Worm (Caenorhabditis elegans) whole organism, L3 larva: Measurements from ENCODE around the gene baf-1.

ENCODE experiments used
- R02D3.7 ChIP-seq: fragments of 150-350 bp; optimal IDR thresholded peaks from 2 replicates; lab custom pipeline; 2014; ENCODE audit warnings: missing biosample characterization, missing genetic modification characterization
- ZK546.5 ChIP-seq: sonication (generic microtip); optimal IDR thresholded peaks from 2 replicates; lab custom pipeline; 2017; ENCODE audit warnings: missing biosample characterization, missing genetic modification characterization
- aly-2 ChIP-seq: fragments of 150-350 bp; optimal IDR thresholded peaks from 2 replicates; lab custom pipeline; 2014; ENCODE audit warnings: missing biosample characterization, missing genetic modification characterization
- ama-1 ChIP-seq: fragments of 150-350 bp; optimal IDR thresholded peaks from 2 replicates; lab custom pipeline; 2018
- ceh-16 ChIP-seq: sonication (generic microtip); optimal IDR thresholded peaks from 2 replicates; lab custom pipeline; 2017; ENCODE audit warnings: missing biosample characterization, missing genetic modification characterization
- ceh-28 ChIP-seq: fragments of 150-350 bp; optimal IDR thresholded peaks from 2 replicates; lab custom pipeline; 2014; ENCODE audit warnings: missing biosample characterization, missing genetic modification reagents, missing genetic modification characterization
- ceh-82 ChIP-seq: fragments of 150-350 bp; optimal IDR thresholded peaks from 2 replicates; lab custom pipeline; 2014; ENCODE audit warnings: missing biosample characterization, missing genetic modification characterization
- ceh-9 ChIP-seq: sonication (generic microtip); optimal IDR thresholded peaks from 2 replicates; lab custom pipeline; 2018; ENCODE audit warnings: missing biosample characterization, missing genetic modification characterization
- daf-12 ChIP-seq: fragments of 150-350 bp; optimal IDR thresholded peaks from 2 replicates; lab custom pipeline; 2014; ENCODE audit warnings: missing biosample characterization, missing genetic modification reagents, missing genetic modification characterization
- egl-27 ChIP-seq: sonication (generic microtip); optimal IDR thresholded peaks from 4 replicates; lab custom pipeline; 2017; ENCODE audit warnings: missing biosample characterization, missing genetic modification reagents, missing genetic modification characterization
- egl-5 ChIP-seq: fragments of 150-350 bp; optimal IDR thresholded peaks from 2 replicates; lab custom pipeline; 2017; ENCODE audit warnings: missing biosample characterization, missing genetic modification reagents, missing genetic modification characterization, inconsistent platforms
- elt-1 ChIP-seq: fragments of 150-350 bp; optimal IDR thresholded peaks from 2 replicates; lab custom pipeline; 2014; ENCODE audit warnings: missing biosample characterization, missing genetic modification characterization
- elt-2 ChIP-seq: sonication (generic microtip); optimal IDR thresholded peaks from 2 replicates; lab custom pipeline; 2016; ENCODE audit warnings: missing genetic modification reagents, mild to moderate bottlenecking, missing genetic modification characterization, missing compliant biosample characterization
- elt-3 ChIP-seq, 3 experiments: fragments of 150-350 bp in 1 of 3; sonication (generic microtip) in 2 of 3; optimal IDR thresholded peaks; 2 replicates in 2 of 3; 4 replicates in 1 of 3; lab custom pipeline; 2014 to 2017; ENCODE audit warnings: missing biosample characterization in 3 of 3, missing genetic modification characterization in 3 of 3
- eor-1 ChIP-seq, 2 experiments: fragments of 150-350 bp; optimal IDR thresholded peaks; 2 replicates each; lab custom pipeline; 2014 to 2018; ENCODE audit warnings: missing biosample characterization in 2 of 2, missing genetic modification characterization in 2 of 2
- fkh-10 ChIP-seq: sonication (generic microtip); optimal IDR thresholded peaks from 2 replicates; lab custom pipeline; 2017; ENCODE audit warnings: missing biosample characterization, missing genetic modification reagents, missing genetic modification characterization
- fkh-2 ChIP-seq: fragments of 150-350 bp; optimal IDR thresholded peaks from 2 replicates; lab custom pipeline; 2014; ENCODE audit warnings: missing biosample characterization, missing genetic modification reagents, missing genetic modification characterization
- fos-1 ChIP-seq: fragments of 150-350 bp; optimal IDR thresholded peaks from 2 replicates; lab custom pipeline; 2014; ENCODE audit warnings: missing biosample characterization, missing genetic modification characterization
- hmg-11 ChIP-seq: sonication (generic microtip); optimal IDR thresholded peaks from 2 replicates; lab custom pipeline; 2016; ENCODE audit warnings: missing genetic modification characterization, missing compliant biosample characterization
- jun-1 ChIP-seq: fragments of 150-350 bp; optimal IDR thresholded peaks from 2 replicates; lab custom pipeline; 2014; ENCODE audit warnings: missing biosample characterization, missing genetic modification reagents, missing genetic modification characterization
- lin-15B ChIP-seq: fragments of 150-350 bp; optimal IDR thresholded peaks from 2 replicates; lab custom pipeline; 2014; ENCODE audit warnings: missing biosample characterization, missing genetic modification characterization
- lin-39 ChIP-seq: fragments of 150-350 bp; optimal IDR thresholded peaks from 2 replicates; lab custom pipeline; 2018; ENCODE audit warnings: missing biosample characterization, missing genetic modification reagents, missing genetic modification characterization
- lsy-12 ChIP-seq: sonication (generic microtip); optimal IDR thresholded peaks from 2 replicates; lab custom pipeline; 2016; ENCODE audit warnings: mild to moderate bottlenecking, missing genetic modification characterization, missing compliant biosample characterization
- mdl-1 ChIP-seq: fragments of 150-350 bp; optimal IDR thresholded peaks from 2 replicates; lab custom pipeline; 2014; ENCODE audit warnings: missing biosample characterization, missing genetic modification characterization
- mml-1 ChIP-seq: fragments of 150-350 bp; sonication (generic microtip); optimal IDR thresholded peaks from 3 replicates; lab custom pipeline; 2014; ENCODE audit warnings: missing biosample characterization, missing genetic modification characterization
- nfya-1 ChIP-seq: sonication (generic microtip); optimal IDR thresholded peaks from 2 replicates; lab custom pipeline; 2017; ENCODE audit warnings: missing genetic modification characterization, mild to moderate bottlenecking, missing compliant biosample characterization, antibody characterized with exemption, moderate library complexity; ENCODE audit not compliant: insufficient read depth
- nhr-11 ChIP-seq: fragments of 150-350 bp; optimal IDR thresholded peaks from 2 replicates; lab custom pipeline; 2014; ENCODE audit warnings: missing biosample characterization, missing genetic modification characterization
- nhr-12 ChIP-seq: fragments of 150-350 bp; optimal IDR thresholded peaks from 2 replicates; lab custom pipeline; 2014; ENCODE audit warnings: missing biosample characterization, missing genetic modification characterization
- nhr-23 ChIP-seq: fragments of 150-350 bp; optimal IDR thresholded peaks from 2 replicates; lab custom pipeline; 2014; ENCODE audit warnings: missing biosample characterization, missing genetic modification reagents, missing genetic modification characterization
- nhr-237 ChIP-seq: fragments of 150-350 bp; optimal IDR thresholded peaks from 2 replicates; lab custom pipeline; 2014; ENCODE audit warnings: missing biosample characterization, missing genetic modification characterization
- nhr-25 ChIP-seq: sonication (generic microtip); optimal IDR thresholded peaks from 2 replicates; lab custom pipeline; 2017; ENCODE audit warnings: missing biosample characterization, missing genetic modification characterization
- nhr-28 ChIP-seq: fragments of 150-350 bp; optimal IDR thresholded peaks from 2 replicates; lab custom pipeline; 2014; ENCODE audit warnings: missing biosample characterization, missing genetic modification characterization
- nhr-43 ChIP-seq: sonication (generic microtip); optimal IDR thresholded peaks from 2 replicates; lab custom pipeline; 2016; ENCODE audit warnings: mild to moderate bottlenecking, missing genetic modification characterization, missing compliant biosample characterization; ENCODE audit not compliant: poor library complexity, severe bottlenecking
- nhr-67 ChIP-seq: fragments of 150-350 bp; optimal IDR thresholded peaks from 2 replicates; lab custom pipeline; 2014; ENCODE audit warnings: missing biosample characterization, missing genetic modification characterization
- nhr-76 ChIP-seq: fragments of 150-350 bp; sonication (generic microtip); optimal IDR thresholded peaks from 5 replicates; lab custom pipeline; 2014; ENCODE audit warnings: missing biosample characterization, missing genetic modification characterization
- nhr-77 ChIP-seq: fragments of 150-350 bp; optimal IDR thresholded peaks from 2 replicates; lab custom pipeline; 2014; ENCODE audit warnings: missing biosample characterization, missing genetic modification characterization
- pha-4 ChIP-seq: fragments of 150-350 bp; optimal IDR thresholded peaks from 2 replicates; lab custom pipeline; 2014; ENCODE audit warnings: missing biosample characterization, missing genetic modification reagents, missing genetic modification characterization
- pqm-1 ChIP-seq: fragments of 150-350 bp; optimal IDR thresholded peaks from 2 replicates; lab custom pipeline; 2017; ENCODE audit warnings: missing biosample characterization, missing genetic modification characterization, inconsistent platforms
- sea-2 ChIP-seq: fragments of 150-350 bp; sonication (generic microtip); optimal IDR thresholded peaks from 4 replicates; lab custom pipeline; 2014; ENCODE audit warnings: missing biosample characterization, missing genetic modification reagents, missing genetic modification characterization
- skn-1 ChIP-seq: fragments of 150-350 bp; optimal IDR thresholded peaks from 2 replicates; lab custom pipeline; 2014; ENCODE audit warnings: missing biosample characterization, missing genetic modification characterization
- snpc-4 ChIP-seq: fragments of 150-350 bp; optimal IDR thresholded peaks from 2 replicates; lab custom pipeline; 2014; ENCODE audit warnings: missing biosample characterization, missing genetic modification characterization
- tbx-2 ChIP-seq: sonication (generic microtip); optimal IDR thresholded peaks from 2 replicates; lab custom pipeline; 2016; ENCODE audit warnings: mild to moderate bottlenecking, missing genetic modification characterization, missing compliant biosample characterization
- unc-39 ChIP-seq: sonication (generic microtip); optimal IDR thresholded peaks from 4 replicates; lab custom pipeline; 2017; ENCODE audit warnings: missing biosample characterization, missing genetic modification characterization
- unc-62 ChIP-seq: fragments of 150-350 bp; sonication (generic microtip); optimal IDR thresholded peaks from 4 replicates; lab custom pipeline; 2014; ENCODE audit warnings: missing biosample characterization, missing genetic modification reagents, missing genetic modification characterization
- zag-1 ChIP-seq: fragments of 150-350 bp; optimal IDR thresholded peaks from 2 replicates; lab custom pipeline; 2014; ENCODE audit warnings: missing biosample characterization, missing genetic modification characterization
- ztf-11 ChIP-seq: fragments of 150-350 bp; optimal IDR thresholded peaks from 2 replicates; lab custom pipeline; 2014; ENCODE audit warnings: missing biosample characterization, missing genetic modification characterization
- ztf-4 ChIP-seq: fragments of 150-350 bp; optimal IDR thresholded peaks from 2 replicates; lab custom pipeline; 2014; ENCODE audit warnings: missing biosample characterization, missing genetic modification characterization

The baf-1 gene

ce11 chrIII:9461894-9462784 is 5.1 kb upstream of the baf-1 start:
- peak; percentile 14 for TF ChIP-seq R02D3.7 (tag; lab: Kevin White, UChicago)
- TF ChIP-seq ceh-28 (tag; lab: Kevin White, UChicago), result no peak
- TF ChIP-seq, all 47 proteins: peak for 1

- TF ChIP-seq daf-12 (tag; lab: Kevin White, UChicago) (no peak), nhr-23 (tag; lab: Kevin White, UChicago) (peak; percentile 17)
Measured at ce11 chrIII:9462785-9463467, 4.3 kb upstream of the baf-1 start.

- no peak for TF ChIP-seq unc-39 (tag; lab: Kevin White, UChicago)
- TF ChIP-seq skn-1 (tag; lab: Kevin White, UChicago), result no peak
- TF ChIP-seq elt-2 (tag; lab: Kevin White, UChicago), result peak; percentile 10
- TF ChIP-seq ceh-82, result no peak
- no peak for TF ChIP-seq nhr-67 (tag; lab: Kevin White, UChicago)
- peak; percentile 35 for TF ChIP-seq nfya-1
- TF ChIP-seq pqm-1 (tag; lab: Kevin White, UChicago), result peak; percentile 42
- TF ChIP-seq ztf-11 (tag; lab: Kevin White, UChicago), result no peak
- no peak for TF ChIP-seq lin-39 (tag; lab: Kevin White, UChicago)
- no peak for TF ChIP-seq ceh-28 (tag; lab: Kevin White, UChicago)
- TF ChIP-seq daf-12 (tag; lab: Kevin White, UChicago), result no peak
- TF ChIP-seq tbx-2 (tag; lab: Kevin White, UChicago), result no peak
- no peak for TF ChIP-seq elt-1 (tag; lab: Kevin White, UChicago)
- TF ChIP-seq hmg-11, result peak; percentile 8
- peak; percentile 77 for TF ChIP-seq nhr-43
- no peak for TF ChIP-seq nhr-25
- TF ChIP-seq ZK546.5 (tag; lab: Kevin White, UChicago), result no peak
- no peak for TF ChIP-seq nhr-77 (tag; lab: Kevin White, UChicago)
- no peak for TF ChIP-seq ztf-4
- no peak for TF ChIP-seq aly-2 (tag; lab: Kevin White, UChicago)
- no peak for TF ChIP-seq nhr-76 (tag; lab: Kevin White, UChicago)
- TF ChIP-seq sea-2, result no peak
- TF ChIP-seq egl-5, result no peak
- TF ChIP-seq pha-4 (tag; lab: Kevin White, UChicago), result peak; percentile 64
- no peak for TF ChIP-seq elt-3 (tag; optimal IDR thresholded peaks at IDR 0.05; lab: Kevin White, UChicago)
- TF ChIP-seq ceh-9, result no peak
- no peak for TF ChIP-seq R02D3.7 (tag; lab: Kevin White, UChicago)
- no peak for TF ChIP-seq mml-1 (tag; lab: Kevin White, UChicago)
- TF ChIP-seq ama-1, result no peak
- TF ChIP-seq eor-1 (tag; optimal IDR thresholded peaks at IDR 0.05; lab: Kevin White, UChicago), result no peak
- no peak for TF ChIP-seq fkh-10
- TF ChIP-seq nhr-23 (tag; lab: Kevin White, UChicago), result peak; percentile 66
- TF ChIP-seq zag-1 (tag; lab: Kevin White, UChicago), result no peak
- TF ChIP-seq nhr-12 (tag; lab: Kevin White, UChicago), result no peak
- no peak for TF ChIP-seq mdl-1 (tag; lab: Kevin White, UChicago)
- peak; percentile 21 for TF ChIP-seq lsy-12 (tag; lab: Kevin White, UChicago)
- TF ChIP-seq ceh-16 (tag; lab: Kevin White, UChicago), result no peak
- no peak for TF ChIP-seq egl-27 (tag; lab: Kevin White, UChicago)
- peak; percentile 79 for TF ChIP-seq lin-15B
- TF ChIP-seq nhr-11 (tag; lab: Kevin White, UChicago), result no peak
- no peak for TF ChIP-seq nhr-237 (tag; lab: Kevin White, UChicago)
- no peak for TF ChIP-seq fkh-2 (tag; lab: Kevin White, UChicago)
- no peak for TF ChIP-seq fos-1
- TF ChIP-seq nhr-28 (tag; lab: Kevin White, UChicago), result no peak
- TF ChIP-seq snpc-4, result no peak
- no peak for TF ChIP-seq jun-1
- TF ChIP-seq unc-62 (GFP tag; lab: Kevin White, UChicago), result no peak
Measured at ce11 chrIII:9465424-9465823, 1.8 kb upstream of the baf-1 start, which contains the start of gene B0464.9. Gene B0464.9, plus strand, starts transcription at chrIII:9465767.
